Fruit fly (Drosophila melanogaster) whole organism: ENCODE data around the gene CG46310.

ENCODE experiments used
- CG8478 ChIP-seq: fragments of >200 bp; optimal IDR thresholded peaks from 2 replicates; lab custom pipeline; 2018; ENCODE audit warnings: inconsistent platforms
- Dll ChIP-seq: fragments of >200 bp; optimal IDR thresholded peaks from 2 replicates; lab custom pipeline; 2017
- EcR ChIP-seq, 2 experiments: fragments of >200 bp; optimal IDR thresholded peaks; 2 replicates each; lab custom pipeline; 2017; ENCODE audit warnings: missing biosample characterization in 2 of 2, missing genetic modification characterization in 2 of 2, missing genetic modification reagents in 2 of 2
- pan ChIP-seq: fragments of >200 bp; optimal IDR thresholded peaks from 2 replicates; lab custom pipeline; 2017
- psq ChIP-seq: fragments of >200 bp; optimal IDR thresholded peaks from 2 replicates; lab custom pipeline; 2017
- usp ChIP-seq: fragments of >200 bp; optimal IDR thresholded peaks from 2 replicates; lab custom pipeline; 2017; ENCODE audit warnings: missing biosample characterization, missing genetic modification characterization, mixed read lengths

The CG46310 gene

DNA sequence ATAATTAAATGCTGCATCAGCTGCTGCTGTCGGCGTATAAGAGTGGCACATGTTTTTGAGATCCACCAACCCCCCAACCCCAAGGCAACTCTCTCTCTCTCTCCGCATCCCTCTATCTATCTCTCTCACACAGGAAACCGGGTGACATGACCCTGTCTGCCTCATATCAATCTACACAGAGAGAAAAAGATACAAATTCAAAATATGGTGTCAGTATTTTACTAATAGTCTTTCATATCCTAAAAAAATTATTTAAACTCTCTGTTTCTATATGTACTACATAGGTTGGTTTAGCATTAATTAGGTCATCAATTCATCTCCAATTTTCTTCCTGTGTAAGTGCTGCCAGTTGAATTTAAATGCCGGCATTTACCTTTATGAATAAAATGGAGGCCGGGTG is 1.7 kb downstream of the CG46310 start:
- no peak for TF ChIP-seq pan (lab: Kevin White, UChicago)

DNA sequence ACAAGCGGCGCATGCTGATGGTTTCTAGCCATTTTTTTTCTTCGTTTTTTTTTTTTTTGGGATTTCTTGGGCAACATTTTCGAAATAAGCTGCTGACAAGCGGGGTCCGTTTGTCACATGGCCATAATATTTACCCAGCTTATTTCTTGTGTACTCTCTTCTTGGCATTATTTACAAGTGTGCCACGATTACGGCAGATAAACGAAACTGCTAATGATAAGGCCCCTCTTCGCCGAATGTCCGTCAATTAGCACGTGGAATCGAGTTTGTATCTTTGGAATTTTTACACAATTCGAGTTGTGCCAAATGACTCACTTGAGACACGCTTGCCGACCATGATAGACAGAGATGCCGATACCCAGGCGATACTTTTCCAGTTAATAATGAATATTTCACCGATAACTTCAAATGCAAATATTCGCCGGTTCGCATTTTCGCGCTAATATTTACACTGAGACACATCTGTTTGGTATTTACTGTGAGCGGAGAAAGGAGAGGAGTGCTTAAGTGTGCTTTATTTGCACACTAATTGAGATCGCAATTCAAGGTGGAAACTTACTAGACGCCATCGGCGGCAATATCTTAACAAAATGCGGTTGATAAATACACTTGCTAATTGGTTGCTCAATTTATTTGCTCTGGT is 2.9 kb downstream of the CG46310 start:
- TF ChIP-seq psq (lab: Kevin White, UChicago) = no peak
- no peak for TF ChIP-seq EcR (GFP tag; optimal IDR thresholded peaks at IDR 0.05; lab: Kevin White, UChicago)
- TF ChIP-seq pan (lab: Kevin White, UChicago) = no peak
- TF ChIP-seq CG8478 = no peak
- no peak for TF ChIP-seq usp
- no peak for TF ChIP-seq Dll (lab: Kevin White, UChicago)

DNA sequence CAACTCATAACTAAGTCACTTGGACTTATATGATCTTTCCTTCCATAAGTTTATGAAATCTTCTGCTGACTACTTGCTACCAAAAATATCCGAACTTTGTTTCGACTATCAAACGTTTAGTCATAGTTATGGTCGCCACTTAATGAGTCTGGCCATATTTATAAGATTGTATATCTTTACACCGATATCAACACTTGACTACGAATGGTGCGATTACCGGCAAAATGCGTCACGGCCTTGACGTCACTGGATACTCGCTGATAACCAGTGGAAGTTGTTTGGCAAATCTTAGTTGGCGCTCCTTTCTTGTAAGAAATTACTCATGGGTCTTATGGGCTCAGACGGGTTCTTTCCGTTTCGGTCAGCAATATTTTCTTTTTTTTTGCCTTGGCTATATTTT is 3.8 kb downstream of the CG46310 start:
- TF ChIP-seq pan (lab: Kevin White, UChicago) (no peak), CG8478 (no peak), usp (no peak), psq (lab: Kevin White, UChicago) (no peak), Dll (lab: Kevin White, UChicago) (no peak)

DNA sequence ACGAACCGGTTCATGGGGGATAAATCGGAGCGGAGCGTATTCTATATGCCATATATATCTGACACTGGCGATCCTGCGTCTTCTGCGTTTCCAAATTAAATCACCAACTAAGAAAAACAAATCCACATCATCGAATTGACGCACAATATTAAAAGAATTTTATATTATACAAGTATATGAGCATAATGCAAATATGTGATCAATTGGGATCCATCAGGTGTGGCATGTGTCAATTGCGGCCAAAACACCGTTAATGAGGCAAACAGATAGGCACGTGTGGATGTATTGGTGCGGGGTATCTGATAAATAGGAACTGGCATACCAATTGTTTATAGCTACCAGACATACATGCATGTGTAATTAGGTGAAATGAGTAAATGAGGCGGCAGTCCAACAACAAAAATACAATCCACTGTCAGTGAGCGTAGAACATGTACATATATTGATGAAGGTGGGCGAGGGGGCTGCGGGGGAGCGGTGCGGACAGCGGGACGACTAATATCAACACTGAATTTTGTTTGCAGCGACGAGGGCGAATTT is 4.4 kb downstream of the CG46310 start:
- TF ChIP-seq usp = no peak
- TF ChIP-seq CG8478 = no peak
- TF ChIP-seq pan (lab: Kevin White, UChicago) = no peak
- no peak for TF ChIP-seq psq (lab: Kevin White, UChicago)
- no peak for TF ChIP-seq EcR (GFP tag; optimal IDR thresholded peaks at IDR 0.05; lab: Kevin White, UChicago)
- no peak for TF ChIP-seq Dll (lab: Kevin White, UChicago)

DNA sequence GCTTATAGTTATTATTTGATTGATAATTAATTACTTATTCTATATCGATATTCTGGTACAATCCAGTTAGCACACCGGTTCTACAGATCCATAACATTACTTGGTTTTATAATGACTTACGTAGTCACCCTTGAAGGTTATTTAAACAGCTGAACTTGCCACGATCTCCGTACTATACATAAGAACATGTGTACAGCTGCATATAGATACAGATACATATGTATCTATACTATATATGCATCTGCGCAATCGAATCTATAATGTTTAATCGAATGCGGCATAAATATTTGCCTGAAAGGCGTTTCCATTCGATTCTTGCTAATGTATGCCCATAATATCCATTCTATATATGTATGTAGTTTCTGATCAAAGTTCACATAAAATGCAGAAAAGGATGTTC is 5.7 kb downstream of the CG46310 start:
- TF ChIP-seq psq (lab: Kevin White, UChicago) = no peak
- TF ChIP-seq CG8478 = no peak
- TF ChIP-seq usp = no peak
- TF ChIP-seq pan (lab: Kevin White, UChicago) = no peak
- TF ChIP-seq EcR (GFP tag; optimal IDR thresholded peaks at IDR 0.05; lab: Kevin White, UChicago) = no peak
- TF ChIP-seq Dll (lab: Kevin White, UChicago) = no peak

DNA sequence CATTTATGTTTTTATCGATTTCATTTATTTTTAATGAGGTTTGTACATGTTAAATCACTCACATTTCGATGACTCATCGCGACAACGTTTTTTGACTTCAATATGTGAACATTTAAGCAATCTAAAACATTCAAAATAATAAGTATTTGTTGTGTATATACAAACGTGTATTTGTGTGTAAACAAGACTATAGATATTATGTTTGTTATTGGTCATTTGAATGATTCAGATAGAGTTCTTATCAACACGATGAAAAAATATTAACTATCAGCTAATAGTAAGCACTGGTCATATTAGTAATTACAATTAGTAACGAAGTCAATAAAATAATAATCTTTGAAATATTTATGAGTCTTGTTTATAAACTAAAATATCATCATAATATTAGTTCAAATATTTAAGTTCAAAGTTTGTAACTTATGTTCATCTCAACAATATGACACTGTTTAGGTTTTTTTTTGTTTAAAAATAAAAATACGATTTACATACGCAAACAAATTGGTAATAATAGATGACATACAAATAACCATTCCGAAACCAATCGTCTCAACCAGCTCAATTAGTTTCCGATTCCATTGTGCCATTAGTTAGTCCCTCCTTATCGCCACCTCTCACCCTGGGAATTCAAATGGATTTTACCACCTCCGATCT is 7.4 kb downstream of the CG46310 start:
- TF ChIP-seq Dll (lab: Kevin White, UChicago) = no peak
- TF ChIP-seq usp = no peak
- no peak for TF ChIP-seq CG8478
- TF ChIP-seq EcR (GFP tag; optimal IDR thresholded peaks at IDR 0.05; lab: Kevin White, UChicago) = no peak
- no peak for TF ChIP-seq pan (lab: Kevin White, UChicago)
- no peak for TF ChIP-seq psq (lab: Kevin White, UChicago)

DNA sequence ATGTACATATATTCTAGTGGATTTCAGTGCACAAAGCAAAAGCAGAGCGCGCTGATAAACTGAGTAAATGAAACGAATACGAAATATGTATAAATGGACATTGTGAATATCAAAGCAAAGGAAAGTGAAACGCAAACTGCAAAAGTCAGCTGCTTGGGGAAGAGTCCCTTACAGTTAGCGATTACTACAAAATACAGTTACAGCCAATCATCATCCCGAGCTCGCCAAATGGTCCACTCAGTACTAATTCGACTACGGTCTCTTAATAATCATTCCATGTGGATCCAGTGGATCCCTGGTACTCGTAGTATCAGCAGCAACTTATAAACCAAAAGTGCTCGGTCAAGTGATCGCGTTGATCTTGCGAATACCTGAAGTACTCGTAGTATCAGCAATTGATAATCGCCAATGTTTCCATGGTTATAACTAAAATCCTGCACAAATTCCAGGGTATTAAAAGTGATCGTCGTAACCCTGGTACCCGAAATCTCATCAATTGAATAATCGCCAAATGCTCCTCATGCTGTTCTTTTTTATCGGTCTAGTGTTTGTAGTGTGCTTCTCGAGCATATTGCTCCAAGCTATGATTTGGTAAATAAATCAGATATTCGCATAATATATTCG is 8.2 kb downstream of the CG46310 start:
- TF ChIP-seq EcR (GFP tag; optimal IDR thresholded peaks at IDR 0.05; lab: Kevin White, UChicago) (no peak), psq (lab: Kevin White, UChicago) (no peak), pan (lab: Kevin White, UChicago) (no peak), Dll (lab: Kevin White, UChicago) (no peak), usp (no peak), CG8478 (no peak)

DNA sequence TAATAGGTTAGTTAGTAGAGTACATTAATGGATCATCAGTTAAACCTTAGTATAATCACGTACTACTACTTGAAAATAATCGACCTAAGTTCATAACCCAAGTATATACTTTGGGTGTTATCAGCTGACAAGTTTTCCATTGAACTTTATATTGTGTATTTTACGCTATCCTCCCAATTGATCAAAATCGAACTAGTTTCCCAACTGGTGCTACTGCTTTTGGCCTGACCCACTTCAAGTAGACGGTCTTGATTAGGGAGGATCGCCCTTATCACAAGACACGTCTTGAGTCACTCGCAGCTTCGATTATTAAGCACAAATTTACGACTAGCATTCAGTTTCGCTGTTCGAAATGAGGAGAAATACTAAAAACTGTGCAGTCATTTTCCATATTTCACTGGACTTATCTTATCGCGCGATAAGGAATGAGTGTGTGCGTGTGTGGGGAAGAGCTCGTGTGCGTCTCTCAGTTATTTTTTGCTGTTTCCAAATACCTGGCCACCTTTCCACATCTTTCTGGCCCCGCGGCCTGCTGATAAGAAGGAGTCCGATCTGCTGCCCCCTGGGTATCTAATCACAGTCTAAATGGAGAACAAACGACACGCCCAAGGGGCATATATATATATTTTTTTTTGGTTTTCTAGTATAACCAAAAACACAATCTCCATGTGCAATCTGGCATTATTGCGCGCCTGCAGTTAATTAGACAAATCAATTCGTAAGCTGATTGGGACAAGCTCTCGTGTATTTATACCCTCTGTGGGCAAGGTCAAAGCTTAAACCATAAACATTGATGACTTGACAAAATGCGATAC is 15.7 kb downstream of the CG46310 start:
- TF ChIP-seq Dll (lab: Kevin White, UChicago) (no peak), usp (no peak), psq (lab: Kevin White, UChicago) (no peak), EcR (GFP tag; optimal IDR thresholded peaks at IDR 0.05; lab: Kevin White, UChicago) (no peak), CG8478 (no peak), pan (lab: Kevin White, UChicago) (no peak)

DNA sequence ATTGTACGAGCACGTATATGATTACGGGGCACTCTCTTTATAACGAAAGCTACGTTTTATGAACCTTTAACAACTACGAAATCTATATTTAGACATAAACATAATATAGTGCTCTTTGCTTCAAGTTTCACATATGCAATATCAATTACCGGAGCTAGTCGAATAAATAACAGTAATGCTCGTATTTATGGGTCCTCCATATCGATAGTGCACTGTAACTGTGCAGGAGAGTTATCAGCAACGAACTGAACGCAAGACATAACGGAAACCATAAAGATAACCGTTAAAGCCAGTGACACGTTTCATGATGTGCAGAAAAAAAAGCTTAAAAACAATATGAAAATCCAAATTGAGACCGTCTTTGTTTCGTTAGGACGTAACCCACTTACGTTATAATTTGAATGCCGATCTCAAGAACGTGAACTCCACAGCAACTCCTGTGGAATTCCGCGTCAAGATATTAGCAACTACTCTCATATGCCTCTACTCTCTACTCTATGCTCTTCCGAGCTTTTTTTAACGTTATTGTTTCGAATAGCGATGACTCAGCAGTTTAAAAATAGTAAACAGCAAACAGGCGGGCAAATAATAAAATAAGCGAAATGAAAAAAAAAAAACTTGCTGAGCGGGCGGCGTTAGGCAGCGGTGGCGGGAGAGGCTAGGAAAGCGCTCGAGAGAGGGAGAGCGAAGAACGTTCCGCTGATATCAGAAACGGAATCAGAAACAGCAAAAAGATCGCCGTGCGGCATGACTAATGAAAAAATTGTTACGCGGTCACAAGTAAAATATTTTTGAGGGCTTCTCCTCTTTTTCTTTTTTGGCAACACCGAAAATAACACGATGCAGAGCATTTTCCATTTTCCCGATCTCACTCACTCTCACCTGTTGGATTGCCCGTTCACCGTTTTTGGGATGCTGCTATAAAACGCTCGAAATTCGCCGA is 16.6 kb downstream of the CG46310 start:
- TF ChIP-seq Dll (lab: Kevin White, UChicago) (no peak), psq (lab: Kevin White, UChicago) (no peak), EcR (GFP tag; optimal IDR thresholded peaks at IDR 0.05; lab: Kevin White, UChicago) (no peak), usp (no peak), pan (lab: Kevin White, UChicago) (no peak), CG8478 (no peak)

DNA sequence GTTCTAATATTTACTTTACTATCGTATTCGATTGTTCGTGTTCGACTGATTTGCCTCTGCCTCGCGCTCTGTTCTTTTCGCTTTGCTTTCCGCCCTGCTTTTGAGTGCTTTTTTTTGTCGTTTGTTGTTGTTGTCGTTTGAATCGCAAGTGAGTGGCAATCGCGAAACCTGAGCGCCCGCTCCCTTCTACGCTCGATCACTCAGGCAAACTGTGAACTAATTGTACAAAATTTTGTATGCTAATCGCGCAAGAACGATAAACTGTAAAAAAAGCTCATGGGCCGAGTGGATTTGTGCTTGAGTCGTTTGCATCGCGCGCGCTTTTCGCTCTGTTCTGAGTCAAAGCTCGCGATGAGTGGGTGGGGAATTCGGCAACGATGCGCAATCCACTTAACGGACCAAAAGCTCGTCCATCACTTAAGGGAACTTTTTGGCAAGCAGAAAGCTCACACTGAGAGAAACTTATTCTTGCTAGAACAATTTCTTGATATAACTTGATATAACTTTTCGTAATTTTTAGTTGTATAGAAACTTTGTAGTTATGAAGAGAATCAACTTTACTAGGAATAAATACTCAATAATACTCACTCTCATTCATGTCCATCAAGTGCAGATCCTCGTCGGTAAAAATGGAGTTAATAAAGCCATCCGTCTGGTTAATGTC is 17.6 kb downstream of the CG46310 start:
- TF ChIP-seq Dll (lab: Kevin White, UChicago) = no peak
- TF ChIP-seq psq (lab: Kevin White, UChicago) = no peak
- no peak for TF ChIP-seq EcR (GFP tag; optimal IDR thresholded peaks at IDR 0.05; lab: Kevin White, UChicago)
- TF ChIP-seq usp = no peak
- no peak for TF ChIP-seq pan (lab: Kevin White, UChicago)
- TF ChIP-seq CG8478 = no peak
